Worm (Caenorhabditis elegans) whole organism, L1 larva: ENCODE measurements around the gene dars-2.
A peak's percentile ranks its signal among the peaks of the same experiment; 100 is the strongest.

Experiments used
- C04F5.9 ChIP-seq: sonication (generic microtip); optimal IDR thresholded peaks from 2 replicates; lab custom pipeline; 2016; ENCODE audit warnings: missing genetic modification characterization, missing compliant biosample characterization
- C16A3.4 ChIP-seq: fragments of 150-350 bp; optimal IDR thresholded peaks from 2 replicates; lab custom pipeline; 2014; ENCODE audit warnings: missing biosample characterization, missing genetic modification characterization
- C34B4.2 ChIP-seq: sonication (generic microtip); optimal IDR thresholded peaks from 2 replicates; lab custom pipeline; 2017; ENCODE audit warnings: mild to moderate bottlenecking, missing genetic modification characterization, missing compliant biosample characterization
- F16B12.6 ChIP-seq: fragments of 150-350 bp; optimal IDR thresholded peaks from 2 replicates; lab custom pipeline; 2014; ENCODE audit warnings: missing biosample characterization, missing genetic modification characterization
- alr-1 ChIP-seq: fragments of 200-800 bp; sonication (Bioruptor generic); optimal IDR thresholded peaks from 2 replicates; lab custom pipeline; 2018; ENCODE audit warnings: borderline replicate concordance, mild to moderate bottlenecking, missing genetic modification characterization, missing compliant biosample characterization
- aly-2 ChIP-seq: fragments of 150-350 bp; optimal IDR thresholded peaks from 2 replicates; lab custom pipeline; 2014; ENCODE audit warnings: missing biosample characterization, missing genetic modification characterization
- blmp-1 ChIP-seq: fragments of 150-350 bp; optimal IDR thresholded peaks from 2 replicates; lab custom pipeline; 2014; ENCODE audit warnings: missing biosample characterization, missing genetic modification characterization
- ceh-63 ChIP-seq: fragments of 200-800 bp; sonication (Bioruptor generic); optimal IDR thresholded peaks from 2 replicates; lab custom pipeline; 2018; ENCODE audit warnings: mild to moderate bottlenecking, missing genetic modification characterization, missing compliant biosample characterization
- ceh-82 ChIP-seq, 3 experiments: fragments of 150-350 bp in 1 of 3; sonication (generic microtip) in 2 of 3; optimal IDR thresholded peaks; 2 replicates each; lab custom pipeline; 2014 to 2017; ENCODE audit warnings: missing biosample characterization in 3 of 3, missing genetic modification characterization in 3 of 3
- ceh-88 ChIP-seq: fragments of 200-800 bp; sonication (Bioruptor generic); IDR thresholded peaks from 2 replicates; pipeline ENCODE4 v1.3.6; 2022; ENCODE audit warnings: missing genetic modification characterization, missing compliant biosample characterization
- ceh-90 ChIP-seq: sonication (generic microtip); optimal IDR thresholded peaks from 2 replicates; lab custom pipeline; 2016; ENCODE audit warnings: missing genetic modification characterization, missing compliant biosample characterization
- ces-1 ChIP-seq: fragments of 150-350 bp; optimal IDR thresholded peaks from 2 replicates; lab custom pipeline; 2014; ENCODE audit warnings: missing biosample characterization, missing genetic modification reagents, missing genetic modification characterization
- dsc-1 ChIP-seq: sonication (generic microtip); optimal IDR thresholded peaks from 2 replicates; lab custom pipeline; 2016; ENCODE audit warnings: mild to moderate bottlenecking, missing genetic modification characterization, missing compliant biosample characterization
- efl-3 ChIP-seq: fragments of 200-800 bp; sonication (Bioruptor generic); optimal IDR thresholded peaks from 2 replicates; lab custom pipeline; 2018; ENCODE audit warnings: mild to moderate bottlenecking, missing genetic modification characterization, missing compliant biosample characterization
- ets-5 ChIP-seq: fragments of 200-800 bp; sonication (Bioruptor generic); IDR thresholded peaks from 2 replicates; pipeline ENCODE4 v1.3.6; 2022; ENCODE audit warnings: missing genetic modification characterization, missing compliant biosample characterization
- fkh-10 ChIP-seq: sonication (generic microtip); optimal IDR thresholded peaks from 2 replicates; lab custom pipeline; 2017; ENCODE audit warnings: missing biosample characterization, missing genetic modification reagents, missing genetic modification characterization
- fkh-4 ChIP-seq: sonication (generic microtip); optimal IDR thresholded peaks from 2 replicates; lab custom pipeline; 2016; ENCODE audit warnings: missing compliant biosample characterization, missing genetic modification characterization, borderline replicate concordance
- fos-1 ChIP-seq: fragments of 150-350 bp; optimal IDR thresholded peaks from 2 replicates; lab custom pipeline; 2014; ENCODE audit warnings: missing biosample characterization, missing genetic modification characterization
- hlh-17 ChIP-seq: fragments of 200-800 bp; sonication (Bioruptor generic); optimal IDR thresholded peaks from 2 replicates; lab custom pipeline; 2018; ENCODE audit warnings: missing genetic modification characterization, mild to moderate bottlenecking, missing compliant biosample characterization, moderate library complexity, borderline replicate concordance
- hpl-2 ChIP-seq: fragments of 150-350 bp; optimal IDR thresholded peaks from 2 replicates; lab custom pipeline; 2014; ENCODE audit warnings: missing biosample characterization, missing genetic modification reagents, missing genetic modification characterization
- irx-1 ChIP-seq: sonication (generic microtip); optimal IDR thresholded peaks from 2 replicates; lab custom pipeline; 2016; ENCODE audit warnings: missing genetic modification characterization, missing compliant biosample characterization
- isw-1 ChIP-seq: fragments of 200-800 bp; sonication (Bioruptor generic); IDR thresholded peaks from 2 replicates; pipeline ENCODE4 v1.3.6; 2022; ENCODE audit warnings: missing genetic modification characterization, missing compliant biosample characterization
- jun-1 ChIP-seq: fragments of 150-350 bp; optimal IDR thresholded peaks from 2 replicates; lab custom pipeline; 2014; ENCODE audit warnings: missing biosample characterization, missing genetic modification reagents, missing genetic modification characterization
- lin-13 ChIP-seq: fragments of 150-350 bp; optimal IDR thresholded peaks from 2 replicates; lab custom pipeline; 2014; ENCODE audit warnings: missing biosample characterization, missing genetic modification reagents, missing genetic modification characterization
- lin-15B ChIP-seq: fragments of 150-350 bp; sonication (generic microtip); optimal IDR thresholded peaks from 3 replicates; lab custom pipeline; 2014; ENCODE audit warnings: missing biosample characterization, missing genetic modification characterization
- lin-35 ChIP-seq, 2 experiments: fragments of 150-350 bp; optimal IDR thresholded peaks; 2 replicates each; lab custom pipeline; 2014; ENCODE audit warnings: missing biosample characterization in 2 of 2, missing genetic modification characterization in 2 of 2, missing genetic modification reagents in 2 of 2
- lin-39 ChIP-seq: fragments of 150-350 bp; optimal IDR thresholded peaks from 2 replicates; lab custom pipeline; 2014; ENCODE audit warnings: missing biosample characterization, missing genetic modification reagents, missing genetic modification characterization
- lir-3 ChIP-seq: sonication (generic microtip); optimal IDR thresholded peaks from 2 replicates; lab custom pipeline; 2016; ENCODE audit warnings: mild to moderate bottlenecking, missing genetic modification characterization, moderate library complexity, missing compliant biosample characterization; ENCODE audit not compliant: poor library complexity
- mab-9 ChIP-seq: fragments of 200-800 bp; sonication (Bioruptor generic); IDR thresholded peaks from 2 replicates; pipeline ENCODE4 v1.3.6; 2022; ENCODE audit warnings: missing genetic modification reagents, missing genetic modification characterization, missing compliant biosample characterization
- mdl-1 ChIP-seq, 2 experiments: fragments of 150-350 bp; optimal IDR thresholded peaks; 2 replicates each; lab custom pipeline; 2014 to 2017; ENCODE audit warnings: missing biosample characterization in 2 of 2, missing genetic modification characterization in 2 of 2, inconsistent platforms in 1 of 2
- mef-2 ChIP-seq: fragments of 150-350 bp; optimal IDR thresholded peaks from 2 replicates; lab custom pipeline; 2014; ENCODE audit warnings: missing biosample characterization, missing genetic modification characterization
- mep-1 ChIP-seq: fragments of 150-350 bp; optimal IDR thresholded peaks from 2 replicates; lab custom pipeline; 2014; ENCODE audit warnings: missing biosample characterization, missing genetic modification characterization
- nhr-12 ChIP-seq: sonication (generic microtip); optimal IDR thresholded peaks from 2 replicates; lab custom pipeline; 2017; ENCODE audit warnings: missing biosample characterization, missing genetic modification characterization
- nhr-19 ChIP-seq: fragments of 200-800 bp; sonication (Bioruptor generic); conservative IDR thresholded peaks from 2 replicates; pipeline ENCODE4 v1.3.6; 2022; ENCODE audit warnings: missing genetic modification characterization, missing compliant biosample characterization
- nhr-20 ChIP-seq: sonication (generic microtip); optimal IDR thresholded peaks from 2 replicates; lab custom pipeline; 2016; ENCODE audit warnings: mild to moderate bottlenecking, missing genetic modification characterization, missing compliant biosample characterization
- nhr-47 ChIP-seq: sonication (generic microtip); optimal IDR thresholded peaks from 2 replicates; lab custom pipeline; 2016; ENCODE audit warnings: mild to moderate bottlenecking, missing genetic modification characterization, moderate library complexity, missing compliant biosample characterization
- nhr-84 ChIP-seq: sonication (generic microtip); optimal IDR thresholded peaks from 2 replicates; lab custom pipeline; 2017; ENCODE audit warnings: missing biosample characterization, missing genetic modification characterization
- nhr-85 ChIP-seq: sonication (generic microtip); peaks from one replicate; lab custom pipeline; 2016; ENCODE audit warnings: missing genetic modification characterization, inconsistent platforms, missing compliant biosample characterization
- nhr-90 ChIP-seq: sonication (generic microtip); optimal IDR thresholded peaks from 2 replicates; lab custom pipeline; 2016; ENCODE audit warnings: mild to moderate bottlenecking, missing genetic modification characterization, missing compliant biosample characterization; ENCODE audit not compliant: poor library complexity
- pax-3 ChIP-seq: fragments of 200-800 bp; sonication (Bioruptor generic); optimal IDR thresholded peaks from 2 replicates; lab custom pipeline; 2018; ENCODE audit warnings: mild to moderate bottlenecking, missing genetic modification characterization, moderate library complexity, missing compliant biosample characterization
- rnt-1 ChIP-seq: sonication (generic microtip); optimal IDR thresholded peaks from 2 replicates; lab custom pipeline; 2016; ENCODE audit warnings: mild to moderate bottlenecking, missing genetic modification characterization, moderate library complexity, missing compliant biosample characterization
- snpc-4 ChIP-seq: fragments of 150-350 bp; optimal IDR thresholded peaks from 2 replicates; lab custom pipeline; 2014; ENCODE audit warnings: missing biosample characterization, missing genetic modification characterization
- snu-23 ChIP-seq: sonication (generic microtip); optimal IDR thresholded peaks from 2 replicates; lab custom pipeline; 2016; ENCODE audit warnings: missing genetic modification characterization, missing compliant biosample characterization
- sup-37 ChIP-seq: fragments of 200-800 bp; sonication (Bioruptor generic); optimal IDR thresholded peaks from 2 replicates; lab custom pipeline; 2018; ENCODE audit warnings: mild to moderate bottlenecking, missing genetic modification characterization, missing compliant biosample characterization
- swsn-7 ChIP-seq: sonication (generic microtip); optimal IDR thresholded peaks from 2 replicates; lab custom pipeline; 2016; ENCODE audit warnings: missing genetic modification characterization, missing compliant biosample characterization
- tbx-2 ChIP-seq: sonication (generic microtip); optimal IDR thresholded peaks from 2 replicates; lab custom pipeline; 2016; ENCODE audit warnings: missing genetic modification characterization, missing compliant biosample characterization
- unc-30 ChIP-seq: sonication (generic microtip); optimal IDR thresholded peaks from 2 replicates; lab custom pipeline; 2017; ENCODE audit warnings: missing biosample characterization, missing genetic modification characterization
- unc-62 ChIP-seq: fragments of 150-350 bp; optimal IDR thresholded peaks from 2 replicates; lab custom pipeline; 2014; ENCODE audit warnings: missing biosample characterization, missing genetic modification reagents, missing genetic modification characterization
- unc-98 ChIP-seq: fragments of 200-800 bp; sonication (Bioruptor generic); IDR thresholded peaks from 2 replicates; pipeline ENCODE4 v1.3.6; 2022; ENCODE audit warnings: missing genetic modification characterization, missing compliant biosample characterization
- vab-15 ChIP-seq: sonication (generic microtip); optimal IDR thresholded peaks from 2 replicates; lab custom pipeline; 2017; ENCODE audit warnings: missing genotype, mild to moderate bottlenecking, missing genetic modification characterization, missing compliant biosample characterization
- zip-4 ChIP-seq: fragments of 200-800 bp; sonication (Bioruptor generic); optimal IDR thresholded peaks from 2 replicates; lab custom pipeline; 2018; ENCODE audit warnings: mild to moderate bottlenecking, missing genetic modification characterization, moderate library complexity, missing compliant biosample characterization
- ztf-11 ChIP-seq, 2 experiments: sonication (generic microtip); optimal IDR thresholded peaks; 2 replicates each; lab custom pipeline; 2016 to 2017; ENCODE audit warnings: missing genetic modification characterization in 2 of 2, missing biosample characterization in 1 of 2, missing compliant biosample characterization in 1 of 2

The dars-2 gene

ce11 chrV:12040823-12041606 is 7.5 kb upstream of the dars-2 start, which contains the start of the genes kup-1 and F10C2.4:
TSS of gene kup-1 (minus strand) at chrV:12040873.
TSS of gene F10C2.4 (plus strand) at chrV:12041556.
- no peak for TF ChIP-seq ztf-11 (tag; optimal IDR thresholded peaks at IDR 0.05; lab: Kevin White, UChicago)
- peak; percentile 28 for TF ChIP-seq dsc-1 (tag; lab: Kevin White, UChicago)
- no peak for TF ChIP-seq mab-9 (GFP tag; lab: Robert Waterston, UW)
- no peak for TF ChIP-seq unc-30 (tag; lab: Kevin White, UChicago)
- no peak for TF ChIP-seq ces-1
- peak; percentile 50 for TF ChIP-seq rnt-1 (tag; lab: Kevin White, UChicago)
- peak; percentile 74 for TF ChIP-seq lin-15B (tag; lab: Kevin White, UChicago)
- peak in 1 of 3 experiments; percentile 63 for TF ChIP-seq ceh-82 (tag; optimal IDR thresholded peaks at IDR 0.05; lab: Kevin White, UChicago)
- TF ChIP-seq ets-5 (GFP tag; lab: Robert Waterston, UW), result no peak
- TF ChIP-seq snu-23 (GFP tag; lab: Kevin White, UChicago), result peak; percentile 76
- no peak for TF ChIP-seq ceh-88 (GFP tag; lab: Robert Waterston, UW)
- TF ChIP-seq fkh-10 (GFP tag; lab: Kevin White, UChicago), result no peak
- TF ChIP-seq sup-37, result no peak
- no peak for TF ChIP-seq mdl-1 (tag; optimal IDR thresholded peaks at IDR 0.05; lab: Kevin White, UChicago)
- no peak for TF ChIP-seq C34B4.2
- TF ChIP-seq unc-62 (GFP tag; lab: Kevin White, UChicago), result no peak
- TF ChIP-seq unc-98 (GFP tag; lab: Robert Waterston, UW), result no peak
- TF ChIP-seq zip-4 (GFP tag; lab: Kevin White, UChicago), result no peak
- peak; percentile 34 for TF ChIP-seq irx-1 (tag; lab: Kevin White, UChicago)
- peak; percentile 48 for TF ChIP-seq nhr-19 (GFP tag; lab: Robert Waterston, UW)
- peak; percentile 5 for TF ChIP-seq mep-1 (tag; lab: Kevin White, UChicago)
- no peak for TF ChIP-seq fkh-4 (tag; lab: Kevin White, UChicago)
- peak; percentile 66 for TF ChIP-seq tbx-2
- peak; percentile 48 for TF ChIP-seq isw-1 (GFP tag; lab: Robert Waterston, UW)
- TF ChIP-seq efl-3 (GFP tag; lab: Kevin White, UChicago), result no peak
- no peak for TF ChIP-seq ceh-63
- no peak for TF ChIP-seq lin-13 (GFP tag; lab: Kevin White, UChicago)
- no peak for TF ChIP-seq nhr-12
- TF ChIP-seq C16A3.4 (tag; lab: Kevin White, UChicago), result peak; percentile 63
- no peak for TF ChIP-seq lir-3 (tag; lab: Kevin White, UChicago)
- TF ChIP-seq hlh-17 (GFP tag; lab: Kevin White, UChicago), result no peak
- TF ChIP-seq nhr-85 (tag; lab: Kevin White, UChicago), result peak; percentile 81
- peak; percentile 63 for TF ChIP-seq nhr-47 (tag; lab: Kevin White, UChicago)
- TF ChIP-seq jun-1, result no peak
- no peak for TF ChIP-seq ceh-90 (tag; lab: Kevin White, UChicago)
- no peak for TF ChIP-seq fos-1
- TF ChIP-seq hpl-2 (GFP tag; lab: Kevin White, UChicago), result no peak
- peak; percentile 71 for TF ChIP-seq nhr-20 (tag; lab: Kevin White, UChicago)
- peak; percentile 93 to 96 for TF ChIP-seq lin-35 (GFP tag; optimal IDR thresholded peaks at IDR 0.05; lab: Kevin White, UChicago)
- TF ChIP-seq F16B12.6 (tag; lab: Kevin White, UChicago), result peak; percentile 11
- peak; percentile 54 for TF ChIP-seq swsn-7
- TF ChIP-seq vab-15 (tag; lab: Kevin White, UChicago), result no peak
- TF ChIP-seq nhr-90 (tag; lab: Kevin White, UChicago), result peak; percentile 27
- TF ChIP-seq blmp-1 (tag; lab: Kevin White, UChicago), result peak; percentile 60
- no peak for TF ChIP-seq aly-2
- no peak for TF ChIP-seq lin-39 (tag; lab: Kevin White, UChicago)
- peak; percentile 19 for TF ChIP-seq snpc-4
- no peak for TF ChIP-seq alr-1 (tag; lab: Kevin White, UChicago)
- peak; percentile 55 for TF ChIP-seq pax-3
- peak; percentile 26 for TF ChIP-seq C04F5.9 (tag; lab: Kevin White, UChicago)
- TF ChIP-seq mef-2 (tag; lab: Kevin White, UChicago), result no peak
- TF ChIP-seq nhr-84 (tag; lab: Kevin White, UChicago), result no peak
